Worm (Caenorhabditis elegans) whole organism, midembryonic: ENCODE measurements around the gene D2045.5.

Source experiments
- T22C8.4 ChIP-seq: fragments of 200-800 bp; sonication (Bioruptor generic); IDR thresholded peaks from 2 replicates; pipeline ENCODE4 v1.3.6; 2022; ENCODE audit warnings: missing genetic modification characterization, missing compliant biosample characterization
- cog-1 ChIP-seq: sonication (generic microtip); optimal IDR thresholded peaks from 2 replicates; lab custom pipeline; 2016; ENCODE audit warnings: missing genetic modification characterization, missing compliant biosample characterization
- flt-1 ChIP-seq: fragments of 200-800 bp; sonication (Bioruptor generic); IDR thresholded peaks from 2 replicates; pipeline ENCODE4 v1.3.6; 2022; ENCODE audit warnings: missing genetic modification characterization, missing compliant biosample characterization
- klf-2 ChIP-seq: fragments of 200-800 bp; sonication (Bioruptor generic); conservative IDR thresholded peaks from 2 replicates; pipeline ENCODE4 v1.3.6; 2022; ENCODE audit warnings: missing genetic modification reagents, missing genetic modification characterization, missing compliant biosample characterization
- med-1 ChIP-seq: sonication (generic microtip); optimal IDR thresholded peaks from 2 replicates; lab custom pipeline; 2017; ENCODE audit warnings: missing genetic modification characterization, mild to moderate bottlenecking, missing compliant biosample characterization, antibody characterized with exemption, missing genetic modification reagents; ENCODE audit not compliant: insufficient read depth
- ref-1 ChIP-seq: fragments of 200-800 bp; sonication (Bioruptor generic); conservative IDR thresholded peaks from 2 replicates; pipeline ENCODE4 v1.3.6; 2022; ENCODE audit warnings: missing genetic modification reagents, missing genetic modification characterization, missing compliant biosample characterization
- tab-1 ChIP-seq: fragments of 200-800 bp; sonication (Bioruptor generic); IDR thresholded peaks from 2 replicates; pipeline ENCODE4 v1.3.6; 2022; ENCODE audit warnings: missing genetic modification characterization, missing compliant biosample characterization
- ztf-23 ChIP-seq: fragments of 200-800 bp; sonication (Bioruptor generic); IDR thresholded peaks from 2 replicates; pipeline ENCODE4 v1.3.6; 2022; ENCODE audit warnings: missing genetic modification reagents, missing genetic modification characterization, missing compliant biosample characterization
- ztf-29 ChIP-seq: fragments of 200-800 bp; sonication (Bioruptor generic); IDR thresholded peaks from 2 replicates; pipeline ENCODE4 v1.3.6; 2022; ENCODE audit warnings: missing genetic modification reagents, missing genetic modification characterization, missing compliant biosample characterization

The D2045.5 gene

ce11 chrIII:10469574-10470055 lies at the start of gene D2045.5:
Gene D2045.5, minus strand, starts transcription at chrIII:10469624.
- no peak for TF ChIP-seq ztf-23 (GFP tag; lab: Robert Waterston, UW)
- TF ChIP-seq ztf-29 (GFP tag; lab: Robert Waterston, UW), result no peak

- TF ChIP-seq med-1 (GFP tag; lab: Kevin White, UChicago) (no peak), tab-1 (GFP tag; lab: Robert Waterston, UW) (no peak), flt-1 (GFP tag; lab: Robert Waterston, UW) (no peak), cog-1 (no peak), ztf-23 (GFP tag; lab: Robert Waterston, UW) (no peak), klf-2 (GFP tag; lab: Robert Waterston, UW) (no peak), ztf-29 (GFP tag; lab: Robert Waterston, UW) (no peak), T22C8.4 (GFP tag; lab: Robert Waterston, UW) (no peak), ref-1 (no peak)
These were observed 49.5 kb upstream of the D2045.5 start for ce11 chrIII:10518884-10519283.

DNA sequence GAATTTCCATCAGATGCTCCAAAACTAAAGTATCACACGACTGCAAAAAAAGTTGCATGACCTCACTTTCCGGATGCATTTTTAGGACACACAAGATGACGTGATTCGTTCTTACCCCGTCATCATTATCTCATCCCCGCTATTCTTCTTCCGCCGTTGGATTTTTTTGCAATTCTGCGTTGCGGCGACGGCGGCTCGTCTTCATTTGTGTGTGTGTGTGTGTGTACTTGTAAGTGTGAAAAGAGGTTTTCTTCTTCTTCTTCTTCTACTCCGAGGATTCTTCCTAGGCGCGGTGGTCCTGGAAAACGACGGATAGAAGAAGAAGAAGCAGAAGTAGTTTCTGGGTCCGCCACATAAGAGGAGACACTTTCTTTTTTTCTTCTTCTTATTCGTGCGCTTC lies 46.3 kb upstream of the D2045.5 start:
- TF ChIP-seq T22C8.4 (GFP tag; lab: Robert Waterston, UW) (no peak), ztf-29 (GFP tag; lab: Robert Waterston, UW) (no peak), med-1 (GFP tag; lab: Kevin White, UChicago) (no peak), klf-2 (GFP tag; lab: Robert Waterston, UW) (no peak), ref-1 (no peak), tab-1 (GFP tag; lab: Robert Waterston, UW) (no peak), cog-1 (no peak), ztf-23 (GFP tag; lab: Robert Waterston, UW) (no peak), flt-1 (GFP tag; lab: Robert Waterston, UW) (no peak)

- TF ChIP-seq T22C8.4 (GFP tag; lab: Robert Waterston, UW) (no peak), ref-1 (no peak), tab-1 (GFP tag; lab: Robert Waterston, UW) (no peak)
These were observed 43.1 kb upstream of the D2045.5 start for ce11 chrIII:10512570-10512969.

DNA sequence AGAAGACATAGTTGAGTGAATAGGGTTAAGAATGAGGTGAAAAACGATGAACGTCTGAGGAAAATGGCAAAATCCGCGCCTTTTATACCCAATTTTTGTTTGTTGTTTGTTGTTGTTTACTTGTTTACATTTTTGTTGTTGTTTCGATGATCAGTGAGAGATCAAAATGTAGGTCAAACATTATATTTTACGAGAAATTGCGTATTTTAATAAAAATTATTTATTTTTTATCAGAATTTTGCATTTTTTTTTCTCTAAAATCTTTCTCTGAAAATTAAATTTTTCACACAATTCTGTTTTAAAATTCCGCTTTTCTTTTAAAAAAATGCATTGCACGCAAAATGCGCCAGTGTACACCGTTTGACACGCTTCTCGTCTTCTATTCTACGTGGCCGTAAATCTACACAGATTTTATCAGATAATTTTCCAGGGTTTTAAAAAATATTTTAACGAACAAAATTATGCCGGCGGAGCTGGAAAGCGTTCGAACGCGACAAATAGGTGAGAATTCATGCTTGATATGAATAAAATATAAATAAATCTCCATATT lies 37.4 kb upstream of the D2045.5 start, which contains the start of the genes sip-1 and sly-1:
Gene sip-1, minus strand, starts transcription at position 103 of the 550 bp plus-strand sequence.
Gene sly-1, plus strand, starts transcription at position 360 of the 550 bp plus-strand sequence.
- TF ChIP-seq T22C8.4 (GFP tag; lab: Robert Waterston, UW) (no peak), med-1 (GFP tag; lab: Kevin White, UChicago) (no peak), tab-1 (GFP tag; lab: Robert Waterston, UW) (no peak), ref-1 (no peak), cog-1 (no peak), ztf-23 (GFP tag; lab: Robert Waterston, UW) (no peak), ztf-29 (GFP tag; lab: Robert Waterston, UW) (no peak), klf-2 (GFP tag; lab: Robert Waterston, UW) (no peak), flt-1 (GFP tag; lab: Robert Waterston, UW) (no peak)

DNA sequence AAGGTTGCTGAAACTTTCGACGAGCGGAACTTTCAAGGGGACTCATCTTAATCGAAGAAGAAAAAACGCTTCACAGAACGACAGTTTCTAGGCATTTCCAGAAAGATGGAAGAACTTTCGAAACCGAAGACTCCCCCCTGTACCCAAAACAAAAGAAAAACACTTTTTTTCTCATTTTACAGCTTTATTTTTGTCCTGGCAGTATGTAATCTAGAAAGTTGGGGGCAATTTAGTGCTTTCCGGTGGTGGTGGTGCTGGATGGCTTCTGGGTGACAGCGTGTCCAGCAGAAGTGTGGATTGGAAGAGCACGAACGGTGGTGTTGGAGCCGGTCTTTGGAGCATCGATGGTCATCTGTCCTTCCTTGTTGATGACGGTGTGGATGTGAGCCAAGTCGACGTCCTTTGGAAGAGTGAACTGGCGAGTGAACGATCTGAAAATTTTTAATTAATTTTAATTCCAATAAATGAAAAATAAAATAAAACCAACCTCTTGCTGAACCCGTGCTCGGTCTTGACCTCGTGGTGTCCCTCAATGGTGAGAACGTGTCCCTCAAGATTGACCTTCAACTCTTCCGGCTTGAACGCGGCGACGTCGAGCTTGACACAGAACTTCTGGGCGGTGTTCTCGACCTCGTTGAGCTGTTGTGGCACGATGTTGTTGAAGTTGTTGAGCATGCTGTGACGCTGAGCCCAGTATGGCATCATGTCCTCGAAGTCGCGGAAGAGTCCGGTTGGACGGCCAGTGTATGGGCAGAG lies 36.7 kb upstream of the D2045.5 start:
- TF ChIP-seq klf-2 (GFP tag; lab: Robert Waterston, UW) (no peak), tab-1 (GFP tag; lab: Robert Waterston, UW) (no peak), flt-1 (GFP tag; lab: Robert Waterston, UW) (no peak), cog-1 (no peak), ref-1 (no peak), ztf-23 (GFP tag; lab: Robert Waterston, UW) (no peak), ztf-29 (GFP tag; lab: Robert Waterston, UW) (no peak), T22C8.4 (GFP tag; lab: Robert Waterston, UW) (no peak), med-1 (GFP tag; lab: Kevin White, UChicago) (no peak)

ce11 chrIII:10505182-10505581 lies 35.8 kb upstream of the D2045.5 start, which contains the start of the genes taf-11.3 and urm-1:
Gene taf-11.3, minus strand, starts transcription at chrIII:10505250.
Gene urm-1, plus strand, starts transcription at chrIII:10505480.
- TF ChIP-seq flt-1 (GFP tag; lab: Robert Waterston, UW) (no peak), T22C8.4 (GFP tag; lab: Robert Waterston, UW) (no peak), ztf-23 (GFP tag; lab: Robert Waterston, UW) (no peak), ztf-29 (GFP tag; lab: Robert Waterston, UW) (no peak), tab-1 (GFP tag; lab: Robert Waterston, UW) (no peak)

ce11 chrIII:10503753-10504152 lies 34.3 kb upstream of the D2045.5 start, which contains the start of gene rab-33:
Gene rab-33, minus strand, starts transcription at chrIII:10503853.
- TF ChIP-seq flt-1 (GFP tag; lab: Robert Waterston, UW) (no peak), klf-2 (GFP tag; lab: Robert Waterston, UW) (no peak), ref-1 (no peak), cog-1 (no peak), tab-1 (GFP tag; lab: Robert Waterston, UW) (no peak), ztf-23 (GFP tag; lab: Robert Waterston, UW) (no peak), T22C8.4 (GFP tag; lab: Robert Waterston, UW) (no peak), ztf-29 (GFP tag; lab: Robert Waterston, UW) (no peak), med-1 (GFP tag; lab: Kevin White, UChicago) (no peak)

ce11 chrIII:10488052-10488451 lies 18.6 kb upstream of the D2045.5 start, which contains the start of gene ptr-25:
Gene ptr-25, plus strand, starts transcription at chrIII:10488124.
- TF ChIP-seq T22C8.4 (GFP tag; lab: Robert Waterston, UW) (no peak), flt-1 (GFP tag; lab: Robert Waterston, UW) (no peak), klf-2 (GFP tag; lab: Robert Waterston, UW) (no peak), ztf-29 (GFP tag; lab: Robert Waterston, UW) (no peak)
